Worm (Caenorhabditis elegans) whole organism, L2 larva: ENCODE results near the gene cyp-14A1.

Experiments
- ama-1 ChIP-seq: fragments of 150-350 bp; optimal IDR thresholded peaks from 2 replicates; lab custom pipeline; 2018; ENCODE audit warnings: inconsistent platforms
- egl-27 ChIP-seq: sonication (generic microtip); optimal IDR thresholded peaks from 3 replicates; lab custom pipeline; 2017; ENCODE audit warnings: missing biosample characterization, missing genetic modification reagents, missing genetic modification characterization
- lin-39 ChIP-seq: fragments of 150-350 bp; optimal IDR thresholded peaks from 2 replicates; lab custom pipeline; 2014; ENCODE audit warnings: missing biosample characterization, missing genetic modification reagents, missing genetic modification characterization
- nhr-129 ChIP-seq: fragments of 150-350 bp; optimal IDR thresholded peaks from 2 replicates; lab custom pipeline; 2014; ENCODE audit warnings: missing biosample characterization, missing genetic modification characterization
- sma-3 ChIP-seq: sonication (generic microtip); optimal IDR thresholded peaks from 2 replicates; lab custom pipeline; 2016; ENCODE audit warnings: missing genetic modification reagents, missing genetic modification characterization, missing compliant biosample characterization

ce11 chrX:13224608-13225007, 42.5 kb downstream of the cyp-14A1 start, which contains the start of gene skr-19:
- no peak for TF ChIP-seq sma-3 (GFP tag; lab: Kevin White, UChicago)
- TF ChIP-seq egl-27 (tag; lab: Kevin White, UChicago) = no peak
- no peak for TF ChIP-seq ama-1 (lab: Kevin White, UChicago)
- TF ChIP-seq lin-39 (tag; lab: Kevin White, UChicago) = no peak
- no peak for TF ChIP-seq nhr-129
